Fruit fly (Drosophila melanogaster) whole organism, wandering third instar larva: Measurements from ENCODE around the gene CG3348.

ENCODE experiments used
- Abd-B ChIP-seq: fragments of >200 bp; optimal IDR thresholded peaks from 2 replicates; lab custom pipeline; 2017; ENCODE audit warnings: missing biosample characterization, missing genetic modification characterization
- CrebA ChIP-seq: fragments of 200-800 bp; sonication (Bioruptor generic); optimal IDR thresholded peaks from 2 replicates; lab custom pipeline; 2016; ENCODE audit warnings: missing biosample characterization, mild to moderate bottlenecking, missing genetic modification characterization, borderline replicate concordance
- Dfd ChIP-seq: fragments of >200 bp; optimal IDR thresholded peaks from 2 replicates; lab custom pipeline; 2017; ENCODE audit warnings: missing biosample characterization, missing genetic modification characterization
- Myc ChIP-seq: fragments of >200 bp; optimal IDR thresholded peaks from 2 replicates; lab custom pipeline; 2017
- Vsx2 ChIP-seq: fragments of 200-300, 225-300 bp; sonication (Bioruptor generic); optimal IDR thresholded peaks from 2 replicates; lab custom pipeline; 2018; ENCODE audit warnings: missing biosample characterization, missing genetic modification characterization; ENCODE audit not compliant: partially characterized antibody
- pan ChIP-seq: fragments of >200 bp; optimal IDR thresholded peaks from 2 replicates; lab custom pipeline; 2017
- psq ChIP-seq: fragments of 200-800 bp; sonication (Bioruptor generic); optimal IDR thresholded peaks from 3 replicates; lab custom pipeline; 2017; ENCODE audit warnings: missing biosample characterization, mild to moderate bottlenecking, missing genetic modification characterization, moderate library complexity
- rgr ChIP-seq: fragments of 200-800 bp; sonication (Bioruptor generic); optimal IDR thresholded peaks from 3 replicates; lab custom pipeline; 2016; ENCODE audit warnings: missing biosample characterization, mild to moderate bottlenecking, missing genetic modification characterization
- sage ChIP-seq: fragments of 200-800 bp; sonication (Bioruptor generic); optimal IDR thresholded peaks from 2 replicates; lab custom pipeline; 2016; ENCODE audit warnings: missing biosample characterization, mild to moderate bottlenecking, missing genetic modification characterization
- tai ChIP-seq: sonication (Bioruptor generic); optimal IDR thresholded peaks from 2 replicates; lab custom pipeline; 2016; ENCODE audit warnings: missing biosample characterization, missing genetic modification characterization
- usp ChIP-seq: fragments of >200 bp; optimal IDR thresholded peaks from 2 replicates; lab custom pipeline; 2017; ENCODE audit warnings: missing biosample characterization, missing genetic modification characterization

dm6 chr3R:27288202-27289135 is 3.5 kb downstream of the CG3348 start, which contains the start of the genes bigmax and Hmu:
- no peak for TF ChIP-seq tai (GFP tag; lab: Kevin White, UChicago)
- TF ChIP-seq Vsx2 (GFP tag; lab: Kevin White, UChicago): no peak
- no peak for TF ChIP-seq Dfd (GFP tag; lab: Kevin White, UChicago)
- TF ChIP-seq pan (lab: Kevin White, UChicago): no peak
- no peak for TF ChIP-seq usp (GFP tag; lab: Kevin White, UChicago)
- peak; percentile 63 for TF ChIP-seq psq
- TF ChIP-seq CrebA: no peak
- TF ChIP-seq Abd-B: no peak
- no peak for TF ChIP-seq sage
- TF ChIP-seq Myc (lab: Kevin White, UChicago): no peak
- peak; percentile 87 for TF ChIP-seq rgr (GFP tag; lab: Kevin White, UChicago)
